Fruit fly (Drosophila melanogaster) whole organism, embryonic: ENCODE data around the gene CG13917.

ENCODE experiments used
- Atf6 ChIP-seq: fragments of 200-800 bp; sonication (Bioruptor generic); IDR thresholded peaks from 2 replicates; pipeline ENCODE4 v1.3.6; 2022; ENCODE audit warnings: missing biosample characterization, missing genetic modification characterization
- BtbVII ChIP-seq: fragments of 200-800 bp; sonication (Bioruptor generic); optimal IDR thresholded peaks from 3 replicates; lab custom pipeline; 2017; ENCODE audit warnings: missing biosample characterization, mild to moderate bottlenecking, missing genetic modification characterization
- CG11504 ChIP-seq: fragments of 200-800 bp; sonication (Bioruptor generic); optimal IDR thresholded peaks from 3 replicates; lab custom pipeline; 2019; ENCODE audit warnings: missing biosample characterization, mild to moderate bottlenecking, missing genetic modification characterization, moderate library complexity
- CG11560 ChIP-seq: fragments of 200-800 bp; sonication (Bioruptor generic); IDR thresholded peaks from 3 replicates; pipeline ENCODE4 v1.3.6; 2022; ENCODE audit warnings: missing biosample characterization, missing genetic modification characterization
- CG11696 ChIP-seq: fragments of 200-800 bp; sonication (Bioruptor generic); IDR thresholded peaks from 2 replicates; pipeline ENCODE4 v1.3.6; 2022; ENCODE audit warnings: missing biosample characterization, missing genetic modification characterization
- CG12071 ChIP-seq: fragments of 200-800 bp; sonication (Bioruptor generic); optimal IDR thresholded peaks from 3 replicates; lab custom pipeline; 2018; ENCODE audit warnings: missing biosample characterization, mild to moderate bottlenecking, missing genetic modification characterization
- CG12299 ChIP-seq: fragments of 200-800 bp; sonication (Bioruptor generic); optimal IDR thresholded peaks from 2 replicates; lab custom pipeline; 2018; ENCODE audit warnings: missing biosample characterization, mild to moderate bottlenecking, missing genetic modification characterization
- CG13775 ChIP-seq: fragments of 200-800 bp; sonication (Bioruptor generic); optimal IDR thresholded peaks from 3 replicates; lab custom pipeline; 2017; ENCODE audit warnings: missing biosample characterization, mild to moderate bottlenecking, missing genetic modification characterization
- CG14860 ChIP-seq: fragments of 200-800 bp; sonication (Bioruptor generic); IDR thresholded peaks from 3 replicates; pipeline ENCODE4 v1.3.6; 2022; ENCODE audit warnings: missing biosample characterization, missing genetic modification characterization; ENCODE audit not compliant: partially characterized antibody
- CG1529 ChIP-seq: fragments of 200-800 bp; sonication (Bioruptor generic); optimal IDR thresholded peaks from 3 replicates; lab custom pipeline; 2018; ENCODE audit warnings: missing biosample characterization, missing genetic modification characterization
- CG18599 ChIP-seq: fragments of 200-800 bp; sonication (Bioruptor generic); optimal IDR thresholded peaks from 3 replicates; lab custom pipeline; 2017; ENCODE audit warnings: missing biosample characterization, missing genetic modification characterization, mild to moderate bottlenecking, moderate library complexity, missing genetic modification reagents
- CG18619 ChIP-seq: fragments of 200-800 bp; sonication (Bioruptor generic); optimal IDR thresholded peaks from 3 replicates; lab custom pipeline; 2017; ENCODE audit warnings: missing biosample characterization, mild to moderate bottlenecking, missing genetic modification characterization
- CG2116 ChIP-seq: fragments of 200-800 bp; sonication (Bioruptor generic); optimal IDR thresholded peaks from 3 replicates; lab custom pipeline; 2018; ENCODE audit warnings: missing biosample characterization, mild to moderate bottlenecking, missing genetic modification characterization
- CG31388 ChIP-seq: fragments of 200-800 bp; sonication (Bioruptor generic); optimal IDR thresholded peaks from 2 replicates; lab custom pipeline; 2016; ENCODE audit warnings: missing biosample characterization, missing genetic modification characterization
- CG31441 ChIP-seq: fragments of 200-800 bp; sonication (Bioruptor generic); IDR thresholded peaks from 2 replicates; pipeline ENCODE4 v1.3.6; 2022; ENCODE audit warnings: missing biosample characterization, missing genetic modification characterization
- CG32772 ChIP-seq: fragments of 200-800 bp; sonication (Bioruptor generic); IDR thresholded peaks from 2 replicates; pipeline ENCODE4 v1.3.6; 2022; ENCODE audit warnings: missing biosample characterization, missing genetic modification characterization
- CG3407 ChIP-seq: fragments of 200-800 bp; sonication (Bioruptor generic); optimal IDR thresholded peaks from 2 replicates; lab custom pipeline; 2018; ENCODE audit warnings: missing biosample characterization, mild to moderate bottlenecking, missing genetic modification characterization
- CG6254 ChIP-seq: fragments of 200-800 bp; sonication (Bioruptor generic); optimal IDR thresholded peaks from 3 replicates; lab custom pipeline; 2017; ENCODE audit warnings: mild to moderate bottlenecking, missing biosample characterization, missing genetic modification reagents, missing genetic modification characterization
- CG6654 ChIP-seq: fragments of 200-800 bp; sonication (Bioruptor generic); optimal IDR thresholded peaks from 2 replicates; lab custom pipeline; 2017; ENCODE audit warnings: missing biosample characterization, mild to moderate bottlenecking, missing genetic modification characterization
- CG6689 ChIP-seq: fragments of 200-800 bp; sonication (Bioruptor generic); IDR thresholded peaks from 2 replicates; pipeline ENCODE4 v1.3.6; 2022; ENCODE audit warnings: missing biosample characterization, missing genetic modification characterization
- CG7271 ChIP-seq: fragments of 200-800 bp; sonication (Bioruptor generic); optimal IDR thresholded peaks from 2 replicates; lab custom pipeline; 2018; ENCODE audit warnings: missing biosample characterization, mild to moderate bottlenecking, missing genetic modification characterization, moderate library complexity
- CG7372 ChIP-seq: fragments of 200-800 bp; sonication (Bioruptor generic); IDR thresholded peaks from 2 replicates; pipeline ENCODE4 v1.3.6; 2022; ENCODE audit warnings: missing biosample characterization, missing genetic modification characterization
- CG8388 ChIP-seq: fragments of 200-800 bp; sonication (Bioruptor generic); optimal IDR thresholded peaks from 2 replicates; lab custom pipeline; 2019; ENCODE audit warnings: missing biosample characterization, mild to moderate bottlenecking, missing genetic modification characterization, moderate library complexity
- D19B ChIP-seq: fragments of 200-800 bp; sonication (Bioruptor generic); optimal IDR thresholded peaks from 2 replicates; lab custom pipeline; 2017; ENCODE audit warnings: missing biosample characterization, mild to moderate bottlenecking, missing genetic modification characterization
- Dbx ChIP-seq: fragments of 200-800 bp; sonication (Bioruptor generic); IDR thresholded peaks from 3 replicates; pipeline ENCODE4 v1.3.6; 2022; ENCODE audit warnings: missing biosample characterization, missing genetic modification characterization
- Dip3 ChIP-seq: fragments of 200-800 bp; sonication (Bioruptor generic); optimal IDR thresholded peaks from 3 replicates; lab custom pipeline; 2016; ENCODE audit warnings: missing biosample characterization, missing genetic modification characterization
- E2f2 ChIP-seq: fragments of 200-800 bp; sonication (Bioruptor generic); IDR thresholded peaks from 2 replicates; pipeline ENCODE4 v1.3.6; 2022; ENCODE audit warnings: missing biosample characterization, missing genetic modification characterization
- Elba2 ChIP-seq: fragments of 200-800 bp; sonication (Bioruptor generic); optimal IDR thresholded peaks from 3 replicates; lab custom pipeline; 2016; ENCODE audit warnings: missing biosample characterization, missing genetic modification characterization
- HLH54F ChIP-seq: fragments of 200-800 bp; sonication (Bioruptor generic); optimal IDR thresholded peaks from 3 replicates; lab custom pipeline; 2016; ENCODE audit warnings: missing biosample characterization, missing genetic modification characterization
- Hmx ChIP-seq: fragments of 200-800 bp; sonication (Bioruptor generic); optimal IDR thresholded peaks from 2 replicates; lab custom pipeline; 2016; ENCODE audit warnings: missing biosample characterization, missing genetic modification characterization
- Max ChIP-seq: fragments of 200-800 bp; sonication (Bioruptor generic); optimal IDR thresholded peaks from 2 replicates; lab custom pipeline; 2016; ENCODE audit warnings: missing biosample characterization, mild to moderate bottlenecking, missing genetic modification characterization
- Med ChIP-seq: fragments of 200-800 bp; sonication (Bioruptor generic); peaks from one replicate; lab custom pipeline; 2016; ENCODE audit warnings: missing biosample characterization, missing genetic modification characterization, mild to moderate bottlenecking, inconsistent platforms, moderate library complexity
- Nf-YC ChIP-seq: fragments of 200-800 bp; optimal IDR thresholded peaks from 3 replicates; lab custom pipeline; 2019; ENCODE audit warnings: missing biosample characterization, mild to moderate bottlenecking, missing genetic modification characterization, moderate library complexity
- bab2 ChIP-seq: fragments of 200-800 bp; sonication (Bioruptor generic); optimal IDR thresholded peaks from 2 replicates; lab custom pipeline; 2016; ENCODE audit warnings: missing biosample characterization, missing genetic modification characterization
- br ChIP-seq: fragments of >200 bp; optimal IDR thresholded peaks from 2 replicates; lab custom pipeline; 2017
- cato ChIP-seq: fragments of 200-800 bp; sonication (Bioruptor generic); optimal IDR thresholded peaks from 2 replicates; lab custom pipeline; 2016; ENCODE audit warnings: missing biosample characterization, missing genetic modification characterization, borderline replicate concordance
- esg ChIP-seq: fragments of 200-800 bp; sonication (Bioruptor generic); conservative IDR thresholded peaks from 2 replicates; pipeline ENCODE4 v1.3.6; 2022; ENCODE audit warnings: missing biosample characterization, missing genetic modification characterization
- eve ChIP-seq, 2 experiments: fragments of >200 bp; optimal IDR thresholded peaks; 2 replicates each; lab custom pipeline; 2017; ENCODE audit warnings: missing biosample characterization in 2 of 2, missing genetic modification characterization in 2 of 2
- fd64A ChIP-seq: fragments of 200-800 bp; sonication (Bioruptor generic); optimal IDR thresholded peaks from 3 replicates; lab custom pipeline; 2018; ENCODE audit warnings: missing biosample characterization, mild to moderate bottlenecking, missing genetic modification characterization
- ftz-f1 ChIP-seq: fragments of 200-800 bp; sonication (Bioruptor generic); optimal IDR thresholded peaks from 2 replicates; lab custom pipeline; 2016; ENCODE audit warnings: missing biosample characterization, missing genetic modification characterization
- lola ChIP-seq, 3 experiments: fragments of >200 bp in 2 of 3; fragments of 200-800 bp in 1 of 3; sonication (Bioruptor generic) in 1 of 3; optimal IDR thresholded peaks; 2 replicates each; lab custom pipeline; 2017 to 2019; ENCODE audit warnings: missing biosample characterization in 3 of 3, missing genetic modification characterization in 3 of 3, mild to moderate bottlenecking in 1 of 3, moderate library complexity in 1 of 3
- maf-S ChIP-seq: fragments of 200-800 bp; sonication (Bioruptor generic); optimal IDR thresholded peaks from 2 replicates; lab custom pipeline; 2016; ENCODE audit warnings: missing biosample characterization, missing genetic modification characterization
- nerfin-1 ChIP-seq: fragments of 200-800 bp; sonication (Bioruptor generic); optimal IDR thresholded peaks from 3 replicates; lab custom pipeline; 2019; ENCODE audit warnings: missing biosample characterization, mild to moderate bottlenecking, missing genetic modification characterization, moderate library complexity
- pros ChIP-seq: fragments of 200-800 bp; sonication (Bioruptor generic); optimal IDR thresholded peaks from 3 replicates; lab custom pipeline; 2019; ENCODE audit warnings: missing biosample characterization, mild to moderate bottlenecking, missing genetic modification characterization, moderate library complexity
- sc ChIP-seq, 3 experiments: fragments of >200 bp in 2 of 3; fragments of 200-800 bp in 1 of 3; sonication (Bioruptor generic) in 1 of 3; optimal IDR thresholded peaks; 2 replicates in 2 of 3; 3 replicates in 1 of 3; lab custom pipeline; 2017; ENCODE audit warnings: mild to moderate bottlenecking in 1 of 3, missing biosample characterization in 1 of 3, missing genetic modification characterization in 1 of 3, missing genetic modification reagents in 1 of 3
- shn ChIP-seq: fragments of 200-800 bp; sonication (Bioruptor generic); optimal IDR thresholded peaks from 3 replicates; lab custom pipeline; 2016; ENCODE audit warnings: missing biosample characterization, missing genetic modification characterization
- slbo ChIP-seq: fragments of 200-800 bp; sonication (Bioruptor generic); IDR thresholded peaks from 2 replicates; pipeline ENCODE4 v1.3.6; 2022; ENCODE audit warnings: missing biosample characterization, missing genetic modification characterization
- sr ChIP-seq: fragments of 200-800 bp; sonication (Bioruptor generic); IDR thresholded peaks from 3 replicates; pipeline ENCODE4 v1.3.6; 2022; ENCODE audit warnings: missing biosample characterization, missing genetic modification characterization
- trem ChIP-seq: fragments of 200-800 bp; optimal IDR thresholded peaks from 3 replicates; lab custom pipeline; 2019; ENCODE audit warnings: missing biosample characterization, mild to moderate bottlenecking, missing genetic modification characterization, moderate library complexity
- unc-4 ChIP-seq: fragments of 200-800 bp; sonication (Bioruptor generic); IDR thresholded peaks from 2 replicates; pipeline ENCODE4 v1.3.6; 2022; ENCODE audit warnings: missing biosample characterization, missing genetic modification characterization; ENCODE audit not compliant: partially characterized antibody
- unpg ChIP-seq: fragments of 200-800 bp; sonication (Bioruptor generic); optimal IDR thresholded peaks from 3 replicates; lab custom pipeline; 2018; ENCODE audit warnings: missing biosample characterization, mild to moderate bottlenecking, missing genetic modification characterization, moderate library complexity

Gene CG13917

DNA sequence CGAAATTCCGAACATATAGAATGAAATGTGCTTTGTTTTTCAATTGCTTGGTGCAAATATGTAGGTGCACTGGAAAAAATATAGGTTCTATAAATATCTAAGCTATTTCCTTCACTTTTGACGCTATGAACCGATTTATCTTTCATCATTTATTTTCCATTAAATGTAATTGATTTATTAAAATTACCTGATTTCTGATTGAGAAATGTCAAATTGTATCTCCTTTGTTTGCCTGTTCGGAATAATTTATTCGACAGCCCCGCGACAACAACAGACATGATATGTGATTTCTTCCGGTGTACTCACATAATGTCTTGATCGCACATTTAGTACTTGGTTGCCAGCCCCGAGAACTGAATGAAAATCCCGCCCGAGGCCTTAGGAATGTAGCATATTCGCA is 33.1 kb downstream of the CG13917 start (continued):
- peak; percentile 88 for TF ChIP-seq Med (GFP tag; lab: Kevin White, UChicago)
- TF ChIP-seq maf-S (GFP tag; lab: Kevin White, UChicago) = no peak
- peak; percentile 55 for TF ChIP-seq CG11504 (tag; lab: Kevin White, UChicago)
- peak; percentile 46 for TF ChIP-seq Dip3 (GFP tag; lab: Kevin White, UChicago)
- TF ChIP-seq sc (optimal IDR thresholded peaks at IDR 0.05; lab: Kevin White, UChicago) = no peak
- TF ChIP-seq sc (GFP tag; optimal IDR thresholded peaks at IDR 0.05; lab: Kevin White, UChicago) = no peak
- no peak; the same call in 1 of the 2 replicates for TF ChIP-seq E2f2 (GFP tag; lab: Robert Waterston, UW)
- no peak for TF ChIP-seq CG8388 (GFP tag; lab: Kevin White, UChicago)
- no peak for TF ChIP-seq Max
- TF ChIP-seq CG31388 (GFP tag; lab: Kevin White, UChicago) = no peak
- TF ChIP-seq CG6689 (GFP tag; lab: Robert Waterston, UW) = peak; percentile 44; the same call in 1 of the 2 replicates
- no peak for TF ChIP-seq trem (tag; lab: Kevin White, UChicago)
- no peak for TF ChIP-seq CG12299 (tag; lab: Kevin White, UChicago)
- TF ChIP-seq Nf-YC (tag; lab: Kevin White, UChicago) = no peak
- peak; percentile 75 for TF ChIP-seq slbo (GFP tag; lab: Robert Waterston, UW)
- no peak for TF ChIP-seq Elba2 (GFP tag; lab: Kevin White, UChicago)
- TF ChIP-seq CG7271 (tag; lab: Kevin White, UChicago) = no peak
- TF ChIP-seq CG11560 (tag; lab: Robert Waterston, UW) = peak; percentile 24; the same call in 1 of the 3 replicates
- TF ChIP-seq shn (GFP tag; lab: Kevin White, UChicago) = peak; percentile 1
- peak; percentile 70 for TF ChIP-seq Atf6 (GFP tag; lab: Robert Waterston, UW)
- no peak for TF ChIP-seq Hmx (GFP tag; lab: Kevin White, UChicago)
- peak; percentile 46 for TF ChIP-seq CG13775 (GFP tag; lab: Kevin White, UChicago)
- no peak for TF ChIP-seq ftz-f1 (GFP tag; lab: Kevin White, UChicago)
- no peak for TF ChIP-seq CG14860 (GFP tag; lab: Robert Waterston, UW)
- peak; percentile 15 for TF ChIP-seq unpg
- TF ChIP-seq CG32772 (GFP tag; lab: Robert Waterston, UW) = no peak
- TF ChIP-seq fd64A = no peak
- TF ChIP-seq CG18619 = peak; percentile 26
- TF ChIP-seq sr (GFP tag; lab: Robert Waterston, UW) = no peak
- TF ChIP-seq CG7372 (GFP tag; lab: Robert Waterston, UW) = peak; percentile 48; the same call in 1 of the 2 replicates
- peak; percentile 79 for TF ChIP-seq Dbx
- TF ChIP-seq CG18599 (GFP tag; lab: Kevin White, UChicago) = peak; percentile 48
- no peak for TF ChIP-seq CG2116 (GFP tag; lab: Kevin White, UChicago)
- TF ChIP-seq CG6254 (GFP tag; lab: Kevin White, UChicago) = no peak
- no peak for TF ChIP-seq unc-4 (GFP tag; lab: Robert Waterston, UW)
- TF ChIP-seq bab2 = peak; percentile 25
- no peak for TF ChIP-seq lola (GFP tag; optimal IDR thresholded peaks at IDR 0.05; lab: Kevin White, UChicago)
- peak; percentile 31; the same call in 1 of the 2 replicates for TF ChIP-seq CG31441 (GFP tag; lab: Robert Waterston, UW)
- no peak for TF ChIP-seq esg
- no peak for TF ChIP-seq CG11696 (GFP tag; lab: Robert Waterston, UW)
- peak; percentile 52 for TF ChIP-seq BtbVII (GFP tag; lab: Kevin White, UChicago)
- TF ChIP-seq cato (GFP tag; lab: Kevin White, UChicago) = no peak
- TF ChIP-seq pros (GFP tag; lab: Kevin White, UChicago) = no peak
- TF ChIP-seq CG1529 = no peak
- TF ChIP-seq CG3407 (GFP tag; lab: Kevin White, UChicago) = no peak
- TF ChIP-seq HLH54F (GFP tag; lab: Kevin White, UChicago) = peak; percentile 22
- no peak for TF ChIP-seq br
- TF ChIP-seq nerfin-1 (tag; lab: Kevin White, UChicago) = no peak
- peak; percentile 34 for TF ChIP-seq D19B
- no peak for TF ChIP-seq CG6654 (GFP tag; lab: Kevin White, UChicago)
- TF ChIP-seq eve (GFP tag; optimal IDR thresholded peaks at IDR 0.05; lab: Kevin White, UChicago) = no peak
- no peak for TF ChIP-seq CG12071 (GFP tag; lab: Kevin White, UChicago)
